Worm (Caenorhabditis elegans): ENCODE results near the gene hil-7.

DNA sequence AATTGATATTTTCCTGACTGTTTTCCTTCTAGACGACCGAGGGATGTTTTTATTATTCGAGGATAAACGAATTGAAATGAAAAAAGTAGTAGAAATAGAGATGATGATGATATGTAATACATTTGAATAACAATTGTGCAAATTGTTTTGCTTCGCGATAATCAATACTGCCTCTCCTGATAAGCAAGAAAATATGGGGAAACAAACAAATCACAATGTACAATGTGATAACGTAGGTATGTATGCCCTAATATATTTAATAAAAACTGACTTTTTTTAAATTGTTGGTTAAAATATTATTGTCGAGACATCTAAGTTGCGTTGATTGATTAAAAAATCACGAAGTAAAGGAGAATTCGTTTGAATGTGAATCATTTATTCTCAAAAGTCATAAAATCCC, 18.3 kb upstream of the hil-7 start, which contains the start of gene cest-5.2:
- no peak for TF ChIP-seq flt-1 (GFP tag; IDR thresholded peaks at IDR 0.05)
- no peak for TF ChIP-seq ref-1 (GFP tag; conservative IDR thresholded peaks at IDR 0.05)
- TF ChIP-seq cog-1 (tag; optimal IDR thresholded peaks at IDR 0.05), result no peak

All from whole organism, midembryonic.